Worm (Caenorhabditis elegans) whole organism, L4 larva: ENCODE results near the gene coh-3.

ENCODE experiments used
- F10B5.3 ChIP-seq: sonication (generic microtip); optimal IDR thresholded peaks from 2 replicates; lab custom pipeline; 2016; ENCODE audit warnings: mild to moderate bottlenecking, missing genetic modification characterization, missing compliant biosample characterization
- F37D6.2 ChIP-seq: sonication (generic microtip); optimal IDR thresholded peaks from 2 replicates; lab custom pipeline; 2016; ENCODE audit warnings: mild to moderate bottlenecking, missing genetic modification characterization, missing compliant biosample characterization
- F49E8.2 ChIP-seq: sonication (generic microtip); optimal IDR thresholded peaks from 2 replicates; lab custom pipeline; 2016; ENCODE audit warnings: missing compliant biosample characterization, mild to moderate bottlenecking, missing genetic modification characterization, borderline replicate concordance
- aha-1 ChIP-seq: fragments of 150-350 bp; peaks from one replicate; lab custom pipeline; 2014; ENCODE audit warnings: missing biosample characterization, missing genetic modification characterization
- ama-1 ChIP-seq: fragments of 150-350 bp; optimal IDR thresholded peaks from 2 replicates; lab custom pipeline; 2014; ENCODE audit warnings: inconsistent platforms, mixed read lengths
- attf-4 ChIP-seq: sonication (generic microtip); optimal IDR thresholded peaks from 3 replicates; lab custom pipeline; 2017; ENCODE audit warnings: missing biosample characterization, missing genetic modification characterization
- ceh-20 ChIP-seq: fragments of 200-800 bp; sonication (Bioruptor generic); IDR thresholded peaks from 2 replicates; pipeline ENCODE4 v1.3.6; 2022; ENCODE audit warnings: missing genetic modification reagents, missing genetic modification characterization, missing compliant biosample characterization
- ceh-82 ChIP-seq: sonication (generic microtip); optimal IDR thresholded peaks from 2 replicates; lab custom pipeline; 2017; ENCODE audit warnings: missing biosample characterization, missing genetic modification characterization
- daf-16 ChIP-seq, 3 experiments: sonication (generic microtip); optimal IDR thresholded peaks; 2 replicates each; lab custom pipeline; 2016 to 2017; ENCODE audit warnings: missing genetic modification characterization in 3 of 3, missing genetic modification reagents in 3 of 3, mild to moderate bottlenecking in 2 of 3, missing compliant biosample characterization in 2 of 3, missing biosample characterization in 1 of 3, moderate library complexity in 1 of 3
- daf-19 ChIP-seq: fragments of 200-800 bp; sonication (Bioruptor generic); conservative IDR thresholded peaks from 2 replicates; pipeline ENCODE4 v1.3.6; 2022; ENCODE audit warnings: missing genetic modification characterization, missing compliant biosample characterization
- daf-8 ChIP-seq: fragments of 200-800 bp; sonication (Bioruptor generic); IDR thresholded peaks from 2 replicates; pipeline ENCODE4 v1.3.6; 2022; ENCODE audit warnings: missing genetic modification characterization, missing compliant biosample characterization
- dpl-1 ChIP-seq: fragments of 150-350 bp; optimal IDR thresholded peaks from 2 replicates; lab custom pipeline; 2014; ENCODE audit warnings: missing biosample characterization, missing genetic modification reagents, missing genetic modification characterization
- duxl-1 ChIP-seq: sonication (generic microtip); optimal IDR thresholded peaks from 2 replicates; lab custom pipeline; 2016; ENCODE audit warnings: mild to moderate bottlenecking, missing genetic modification characterization, moderate library complexity, missing compliant biosample characterization; ENCODE audit not compliant: poor library complexity
- dve-1 ChIP-seq: sonication (generic microtip); optimal IDR thresholded peaks from 2 replicates; lab custom pipeline; 2017; ENCODE audit warnings: antibody characterized with exemption, mild to moderate bottlenecking, missing genetic modification characterization, missing compliant biosample characterization; ENCODE audit not compliant: insufficient read depth
- fkh-10 ChIP-seq: fragments of 150-350 bp; optimal IDR thresholded peaks from 2 replicates; lab custom pipeline; 2014; ENCODE audit warnings: missing biosample characterization, missing genetic modification reagents, missing genetic modification characterization
- fos-1 ChIP-seq: fragments of 150-350 bp; optimal IDR thresholded peaks from 2 replicates; lab custom pipeline; 2014; ENCODE audit warnings: missing biosample characterization, missing genetic modification characterization
- hif-1 ChIP-seq, 2 experiments: sonication (generic microtip); optimal IDR thresholded peaks; 2 replicates each; lab custom pipeline; 2016 to 2017; ENCODE audit warnings: missing compliant biosample characterization in 2 of 2, missing genetic modification characterization in 2 of 2, missing genetic modification reagents in 2 of 2, missing genotype in 2 of 2, mild to moderate bottlenecking in 1 of 2
- hmg-1.1 ChIP-seq: fragments of 200-800 bp; sonication (Bioruptor generic); IDR thresholded peaks from 2 replicates; pipeline ENCODE4 v1.3.6; 2022; ENCODE audit warnings: missing genetic modification reagents, missing genetic modification characterization, missing compliant biosample characterization
- lim-7 ChIP-seq: fragments of 200-800 bp; sonication (Bioruptor generic); IDR thresholded peaks from 2 replicates; pipeline ENCODE4 v1.3.6; 2022; ENCODE audit warnings: missing genetic modification characterization, missing compliant biosample characterization
- lin-13 ChIP-seq: fragments of 150-350 bp; optimal IDR thresholded peaks from 2 replicates; lab custom pipeline; 2014; ENCODE audit warnings: missing biosample characterization, missing genetic modification reagents, missing genetic modification characterization
- lin-29 ChIP-seq: fragments of 200-800 bp; sonication (Bioruptor generic); IDR thresholded peaks from 2 replicates; pipeline ENCODE4 v1.3.6; 2022; ENCODE audit warnings: missing genetic modification reagents, missing genetic modification characterization, missing compliant biosample characterization
- lin-38 ChIP-seq: fragments of 200-800 bp; sonication (Bioruptor generic); IDR thresholded peaks from 2 replicates; pipeline ENCODE4 v1.3.6; 2022; ENCODE audit warnings: missing genetic modification reagents, missing genetic modification characterization, missing compliant biosample characterization
- lin-39 ChIP-seq: fragments of 150-350 bp; optimal IDR thresholded peaks from 2 replicates; lab custom pipeline; 2014; ENCODE audit warnings: missing biosample characterization, missing genetic modification reagents, missing genetic modification characterization
- lsy-2 ChIP-seq, 2 experiments: fragments of 150-350 bp in 1 of 2; sonication (generic microtip) in 1 of 2; optimal IDR thresholded peaks; 2 replicates each; lab custom pipeline; 2014 to 2017; ENCODE audit warnings: missing biosample characterization in 2 of 2, missing genetic modification characterization in 2 of 2
- madf-9 ChIP-seq: fragments of 200-800 bp; sonication (Bioruptor generic); conservative IDR thresholded peaks from 2 replicates; pipeline ENCODE4 v1.3.6; 2022; ENCODE audit warnings: missing genetic modification reagents, missing genetic modification characterization, missing compliant biosample characterization
- mes-2 ChIP-seq: sonication (generic microtip); optimal IDR thresholded peaks from 2 replicates; lab custom pipeline; 2016; ENCODE audit warnings: missing genotype, mild to moderate bottlenecking, missing genetic modification characterization, missing compliant biosample characterization; ENCODE audit not compliant: poor library complexity, severe bottlenecking
- mxl-2 ChIP-seq: fragments of 200-800 bp; sonication (Bioruptor generic); conservative IDR thresholded peaks from 2 replicates; pipeline ENCODE4 v1.3.6; 2022; ENCODE audit warnings: missing genetic modification reagents, missing genetic modification characterization, missing compliant biosample characterization
- nhr-11 ChIP-seq: fragments of 150-350 bp; optimal IDR thresholded peaks from 2 replicates; lab custom pipeline; 2014; ENCODE audit warnings: missing biosample characterization, missing genetic modification characterization
- nhr-25 ChIP-seq: sonication (generic microtip); optimal IDR thresholded peaks from 2 replicates; lab custom pipeline; 2017; ENCODE audit warnings: missing genetic modification characterization, mild to moderate bottlenecking, missing compliant biosample characterization, antibody characterized with exemption, moderate library complexity, borderline replicate concordance; ENCODE audit not compliant: insufficient read depth
- nhr-28 ChIP-seq: fragments of 150-350 bp; optimal IDR thresholded peaks from 2 replicates; lab custom pipeline; 2014; ENCODE audit warnings: missing biosample characterization, missing genetic modification characterization
- nhr-42 ChIP-seq: fragments of 200-800 bp; sonication (Bioruptor generic); IDR thresholded peaks from 2 replicates; pipeline ENCODE4 v1.3.6; 2022; ENCODE audit warnings: missing genetic modification characterization, missing compliant biosample characterization
- nhr-6 ChIP-seq: fragments of 150-350 bp; optimal IDR thresholded peaks from 2 replicates; lab custom pipeline; 2014; ENCODE audit warnings: missing biosample characterization, missing genetic modification characterization
- rbr-2 ChIP-seq: sonication (generic microtip); optimal IDR thresholded peaks from 2 replicates; lab custom pipeline; 2016; ENCODE audit warnings: missing genotype, missing genetic modification characterization, missing compliant biosample characterization
- saeg-2 ChIP-seq: fragments of 200-800 bp; sonication (Bioruptor generic); IDR thresholded peaks from 2 replicates; pipeline ENCODE4 v1.3.6; 2022; ENCODE audit warnings: missing genetic modification reagents, missing genetic modification characterization, missing compliant biosample characterization
- sdz-12 ChIP-seq: fragments of 200-800 bp; sonication (Bioruptor generic); optimal IDR thresholded peaks from 2 replicates; lab custom pipeline; 2018; ENCODE audit warnings: mild to moderate bottlenecking, missing genetic modification characterization, missing compliant biosample characterization
- skn-1 ChIP-seq: fragments of 150-350 bp; optimal IDR thresholded peaks from 2 replicates; lab custom pipeline; 2014; ENCODE audit warnings: missing biosample characterization, missing genetic modification characterization
- snpc-4 ChIP-seq: fragments of 150-350 bp; optimal IDR thresholded peaks from 2 replicates; lab custom pipeline; 2014; ENCODE audit warnings: missing biosample characterization, missing genetic modification characterization
- unc-130 ChIP-seq: sonication (generic microtip); optimal IDR thresholded peaks from 2 replicates; lab custom pipeline; 2016; ENCODE audit warnings: missing genetic modification reagents, missing genetic modification characterization, missing compliant biosample characterization
- vab-7 ChIP-seq: fragments of 200-800 bp; sonication (Bioruptor generic); IDR thresholded peaks from 2 replicates; pipeline ENCODE4 v1.3.6; 2022; ENCODE audit warnings: missing genetic modification reagents, missing genetic modification characterization, missing compliant biosample characterization
- ztf-11 ChIP-seq: fragments of 150-350 bp; optimal IDR thresholded peaks from 2 replicates; lab custom pipeline; 2014; ENCODE audit warnings: missing biosample characterization, missing genetic modification characterization

Gene coh-3

DNA sequence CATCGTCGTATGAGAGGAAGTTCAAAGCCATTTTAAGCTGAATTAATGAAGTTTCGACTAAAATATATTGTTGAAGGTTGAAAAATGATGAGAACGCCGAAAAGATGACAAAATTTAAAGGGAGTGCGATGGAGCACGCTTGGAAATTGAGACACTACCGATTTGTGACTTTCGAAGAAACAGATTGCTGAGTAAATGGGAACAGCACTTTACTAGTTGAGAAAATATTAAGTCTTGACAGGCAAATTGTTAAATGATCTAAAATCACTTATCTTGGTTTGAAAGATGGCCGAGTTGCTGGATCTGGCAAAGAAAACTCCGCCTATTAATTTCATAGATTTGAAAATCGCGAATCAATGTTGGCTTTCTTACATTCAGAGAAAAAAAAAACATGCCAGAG, 34.0 kb upstream of the coh-3 start, which contains the start of gene rpoa-12:
Gene rpoa-12, minus strand, starts transcription at position 37 of the 400 bp plus-strand sequence.
- no peak for TF ChIP-seq lin-39 (tag; lab: Kevin White, UChicago)
- TF ChIP-seq vab-7 (GFP tag; lab: Robert Waterston, UW): no peak
- no peak for TF ChIP-seq F10B5.3 (tag; lab: Kevin White, UChicago)
- no peak for TF ChIP-seq mxl-2 (GFP tag; lab: Robert Waterston, UW)
- no peak for TF ChIP-seq dve-1 (tag; lab: Kevin White, UChicago)
- TF ChIP-seq fkh-10 (GFP tag; lab: Kevin White, UChicago): no peak
- TF ChIP-seq nhr-25: peak; percentile 16
- TF ChIP-seq lim-7 (GFP tag; lab: Robert Waterston, UW): no peak
- TF ChIP-seq hif-1 (tag; optimal IDR thresholded peaks at IDR 0.05; lab: Kevin White, UChicago): peak in 1 of 2 experiments; percentile 74
- no peak for TF ChIP-seq aha-1 (tag; lab: Kevin White, UChicago)
- TF ChIP-seq daf-8 (GFP tag; lab: Robert Waterston, UW): no peak
- no peak for TF ChIP-seq fos-1 (tag; lab: Kevin White, UChicago)
- TF ChIP-seq ztf-11: no peak
- no peak for TF ChIP-seq saeg-2 (GFP tag; lab: Robert Waterston, UW)
- TF ChIP-seq ceh-20 (GFP tag; lab: Robert Waterston, UW): no peak
- TF ChIP-seq sdz-12 (GFP tag; lab: Kevin White, UChicago): no peak
- peak; percentile 68 for TF ChIP-seq lin-38 (GFP tag; lab: Robert Waterston, UW)
- no peak for TF ChIP-seq daf-19 (GFP tag; lab: Robert Waterston, UW)
- no peak for TF ChIP-seq madf-9
- no peak for TF ChIP-seq daf-16 (GFP tag; optimal IDR thresholded peaks at IDR 0.05; lab: Kevin White, UChicago)
- peak; percentile 17 for TF ChIP-seq daf-16 (tag; optimal IDR thresholded peaks at IDR 0.05; lab: Kevin White, UChicago)
- peak; percentile 21 for TF ChIP-seq rbr-2 (tag; lab: Kevin White, UChicago)
- TF ChIP-seq nhr-6 (tag; lab: Kevin White, UChicago): peak; percentile 64
- peak; percentile 77 for TF ChIP-seq mes-2 (tag; lab: Kevin White, UChicago)
- no peak for TF ChIP-seq ceh-82
- TF ChIP-seq snpc-4 (tag; lab: Kevin White, UChicago): no peak
- TF ChIP-seq dpl-1: peak; percentile 28
- TF ChIP-seq lsy-2 (tag; optimal IDR thresholded peaks at IDR 0.05; lab: Kevin White, UChicago): peak in 1 of 2 experiments; percentile 42
- TF ChIP-seq unc-130 (GFP tag; lab: Kevin White, UChicago): peak; percentile 47
- TF ChIP-seq F37D6.2: peak; percentile 23
- no peak for TF ChIP-seq nhr-28
- TF ChIP-seq duxl-1: no peak
- no peak for TF ChIP-seq nhr-42 (GFP tag; lab: Robert Waterston, UW)
- TF ChIP-seq nhr-11 (tag; lab: Kevin White, UChicago): no peak
- TF ChIP-seq skn-1 (tag; lab: Kevin White, UChicago): no peak

ce11 chrV:14424958-14425492, 32.2 kb upstream of the coh-3 start, which contains the start of gene rrsr-1:
Gene rrsr-1, minus strand, starts transcription at chrV:14425008.
- TF ChIP-seq dpl-1 (peak; percentile 29), lin-29 (GFP tag; lab: Robert Waterston, UW) (no peak), F37D6.2 (no peak), hmg-1.1 (GFP tag; lab: Robert Waterston, UW) (peak; percentile 40; the same call in 1 of the 2 replicates), ama-1 (no peak), attf-4 (tag; lab: Kevin White, UChicago) (no peak), F49E8.2 (no peak), mes-2 (tag; lab: Kevin White, UChicago) (peak; percentile 88), nhr-6 (tag; lab: Kevin White, UChicago) (peak; percentile 86), unc-130 (GFP tag; lab: Kevin White, UChicago) (peak; percentile 36), madf-9 (no peak), lin-13 (GFP tag; lab: Kevin White, UChicago) (peak; percentile 18), nhr-42 (GFP tag; lab: Robert Waterston, UW) (no peak)
